Fruit fly (Drosophila melanogaster) whole organism, embryonic: ENCODE data around the gene CG3104.

Experiments used
- Adf1 ChIP-seq: fragments of 200-800 bp; sonication (Bioruptor generic); IDR thresholded peaks from 2 replicates; pipeline ENCODE4 v1.3.6; 2022; ENCODE audit warnings: missing biosample characterization, missing genetic modification characterization
- Atf3 ChIP-seq: fragments of 200-800 bp; sonication (Bioruptor generic); optimal IDR thresholded peaks from 3 replicates; lab custom pipeline; 2016; ENCODE audit warnings: missing biosample characterization, missing genetic modification characterization
- Awh ChIP-seq: fragments of 200-800 bp; sonication (Bioruptor generic); IDR thresholded peaks from 2 replicates; pipeline ENCODE4, ENCODE4 v1.3.6; 2022; ENCODE audit warnings: missing biosample characterization, missing genetic modification characterization
- Blimp-1 ChIP-seq: fragments of 200-800 bp; sonication (Bioruptor generic); optimal IDR thresholded peaks from 3 replicates; lab custom pipeline; 2018; ENCODE audit warnings: missing biosample characterization, missing genetic modification characterization, mild to moderate bottlenecking, moderate library complexity, missing genetic modification reagents
- CG10274 ChIP-seq: fragments of 200-800 bp; sonication (Bioruptor generic); optimal IDR thresholded peaks from 3 replicates; lab custom pipeline; 2017; ENCODE audit warnings: missing biosample characterization, mild to moderate bottlenecking, missing genetic modification characterization
- CG10543 ChIP-seq: fragments of 200-800 bp; sonication (Bioruptor generic); optimal IDR thresholded peaks from 3 replicates; lab custom pipeline; 2017; ENCODE audit warnings: missing biosample characterization, mild to moderate bottlenecking, missing genetic modification characterization, moderate library complexity
- CG12659 ChIP-seq: fragments of 200-800 bp; sonication (Bioruptor generic); optimal IDR thresholded peaks from 3 replicates; lab custom pipeline; 2017; ENCODE audit warnings: mild to moderate bottlenecking, missing biosample characterization, missing genetic modification reagents, missing genetic modification characterization
- CG12769 ChIP-seq: fragments of 200-800 bp; sonication (Bioruptor generic); optimal IDR thresholded peaks from 2 replicates; lab custom pipeline; 2019; ENCODE audit warnings: missing biosample characterization, mild to moderate bottlenecking, missing genetic modification characterization, moderate library complexity
- CG13624 ChIP-seq: fragments of 200-800 bp; sonication (Bioruptor generic); optimal IDR thresholded peaks from 2 replicates; lab custom pipeline; 2016; ENCODE audit warnings: missing biosample characterization, missing genetic modification characterization
- CG15696 ChIP-seq: fragments of 200-800 bp; sonication (Bioruptor generic); optimal IDR thresholded peaks from 2 replicates; lab custom pipeline; 2019; ENCODE audit warnings: missing biosample characterization, mild to moderate bottlenecking, missing genetic modification characterization, moderate library complexity
- CG17385 ChIP-seq: fragments of 200-800 bp; sonication (Bioruptor generic); optimal IDR thresholded peaks from 3 replicates; lab custom pipeline; 2018; ENCODE audit warnings: missing biosample characterization, mild to moderate bottlenecking, missing genetic modification characterization
- CG2199 ChIP-seq: fragments of 200-800 bp; sonication (Bioruptor generic); IDR thresholded peaks from 3 replicates; pipeline ENCODE4 v1.3.6; 2022; ENCODE audit warnings: missing biosample characterization, missing genetic modification characterization
- CG2202 ChIP-seq: fragments of 200-800 bp; sonication (Bioruptor generic); optimal IDR thresholded peaks from 2 replicates; lab custom pipeline; 2018; ENCODE audit warnings: missing biosample characterization, mild to moderate bottlenecking, missing genetic modification characterization
- CG32772 ChIP-seq: fragments of 200-800 bp; sonication (Bioruptor generic); IDR thresholded peaks from 2 replicates; pipeline ENCODE4 v1.3.6; 2022; ENCODE audit warnings: missing biosample characterization, missing genetic modification characterization
- CG42726 ChIP-seq: fragments of 200-800 bp; sonication (Bioruptor generic); IDR thresholded peaks from 2 replicates; pipeline ENCODE4 v1.3.6; 2022; ENCODE audit warnings: missing biosample characterization, missing genetic modification characterization; ENCODE audit not compliant: partially characterized antibody
- CG43689 ChIP-seq: fragments of 200-800 bp; sonication (Bioruptor generic); IDR thresholded peaks from 2 replicates; pipeline ENCODE4 v1.3.6; 2022; ENCODE audit warnings: missing biosample characterization, missing genetic modification characterization
- CG7963 ChIP-seq: fragments of 200-800 bp; sonication (Bioruptor generic); IDR thresholded peaks from 3 replicates; pipeline ENCODE4 v1.3.6; 2022; ENCODE audit warnings: missing biosample characterization, missing genetic modification characterization; ENCODE audit not compliant: partially characterized antibody
- CG7987 ChIP-seq: fragments of 200-800 bp; sonication (Bioruptor generic); optimal IDR thresholded peaks from 2 replicates; lab custom pipeline; 2018; ENCODE audit warnings: missing biosample characterization, mild to moderate bottlenecking, missing genetic modification characterization, moderate library complexity
- CG8281 ChIP-seq: fragments of 200-800 bp; sonication (Bioruptor generic); optimal IDR thresholded peaks from 2 replicates; lab custom pipeline; 2018; ENCODE audit warnings: missing biosample characterization, mild to moderate bottlenecking, missing genetic modification characterization, moderate library complexity
- CTCF ChIP-seq: fragments of 200-800 bp; sonication (Bioruptor generic); optimal IDR thresholded peaks from 2 replicates; lab custom pipeline; 2017; ENCODE audit warnings: missing biosample characterization, mild to moderate bottlenecking, missing genetic modification characterization, moderate library complexity
- Camta ChIP-seq: fragments of 200-800 bp; sonication (Bioruptor generic); optimal IDR thresholded peaks from 2 replicates; lab custom pipeline; 2016; ENCODE audit warnings: missing biosample characterization, missing genetic modification characterization
- Dbx ChIP-seq: fragments of 200-800 bp; sonication (Bioruptor generic); IDR thresholded peaks from 3 replicates; pipeline ENCODE4 v1.3.6; 2022; ENCODE audit warnings: missing biosample characterization, missing genetic modification characterization
- Gsc ChIP-seq: fragments of 200-800 bp; sonication (Bioruptor generic); IDR thresholded peaks from 2 replicates; pipeline ENCODE4 v1.3.6; 2022; ENCODE audit warnings: missing biosample characterization, missing genetic modification characterization
- HLH3B ChIP-seq: fragments of 200-800 bp; sonication (Bioruptor generic); IDR thresholded peaks from 2 replicates; pipeline ENCODE4 v1.3.6; 2022; ENCODE audit warnings: missing biosample characterization, missing genetic modification characterization
- Hr51 ChIP-seq, 2 experiments: fragments of 200-800 bp; sonication (Bioruptor generic); optimal IDR thresholded peaks; 2 replicates in 1 of 2; 3 replicates in 1 of 2; lab custom pipeline; 2016 to 2018; ENCODE audit warnings: missing biosample characterization in 2 of 2, missing genetic modification characterization in 2 of 2, mild to moderate bottlenecking in 1 of 2, moderate library complexity in 1 of 2
- MBD-R2 ChIP-seq: fragments of 200-800 bp; sonication (Bioruptor generic); IDR thresholded peaks from 2 replicates; pipeline ENCODE4 v1.3.6; 2022; ENCODE audit warnings: missing biosample characterization, missing genetic modification characterization
- MESR4 ChIP-seq: fragments of 200-800 bp; sonication (Bioruptor generic); optimal IDR thresholded peaks from 2 replicates; lab custom pipeline; 2018; ENCODE audit warnings: missing biosample characterization, mild to moderate bottlenecking, missing genetic modification characterization, moderate library complexity
- Med ChIP-seq: fragments of 200-800 bp; sonication (Bioruptor generic); peaks from one replicate; lab custom pipeline; 2016; ENCODE audit warnings: missing biosample characterization, missing genetic modification characterization, mild to moderate bottlenecking, inconsistent platforms, moderate library complexity
- NFAT ChIP-seq: fragments of 200-800 bp; sonication (Bioruptor generic); IDR thresholded peaks from 2 replicates; pipeline ENCODE4 v1.3.6; 2022; ENCODE audit warnings: missing biosample characterization, missing genetic modification characterization
- NK7.1 ChIP-seq: fragments of 200-800 bp; sonication (Bioruptor generic); optimal IDR thresholded peaks from 3 replicates; lab custom pipeline; 2016; ENCODE audit warnings: missing biosample characterization, missing genetic modification characterization
- Optix ChIP-seq: fragments of 200-800 bp; sonication (Bioruptor generic); IDR thresholded peaks from 3 replicates; pipeline ENCODE4 v1.3.6; 2022; ENCODE audit warnings: missing biosample characterization, missing genetic modification characterization
- abd-A ChIP-seq: fragments of 200-800 bp; sonication (Bioruptor generic); optimal IDR thresholded peaks from 3 replicates; lab custom pipeline; 2019; ENCODE audit warnings: missing biosample characterization, mild to moderate bottlenecking, missing genetic modification characterization, moderate library complexity
- al ChIP-seq: fragments of 200-800 bp; sonication (Bioruptor generic); IDR thresholded peaks from 2 replicates; pipeline ENCODE4 v1.3.6; 2022; ENCODE audit warnings: missing biosample characterization, missing genetic modification characterization
- ash1 ChIP-seq: fragments of 200-800 bp; sonication (Bioruptor generic); optimal IDR thresholded peaks from 2 replicates; lab custom pipeline; 2018; ENCODE audit warnings: missing biosample characterization, mild to moderate bottlenecking, missing genetic modification characterization
- bsh ChIP-seq, 2 experiments: fragments of 200-800 bp; sonication (Bioruptor generic); optimal IDR thresholded peaks; 2 replicates each; lab custom pipeline; 2017 to 2018; ENCODE audit warnings: mild to moderate bottlenecking in 2 of 2, missing biosample characterization in 2 of 2, missing genetic modification characterization in 2 of 2, moderate library complexity in 1 of 2
- btn ChIP-seq: fragments of 200-800 bp; sonication (Bioruptor generic); optimal IDR thresholded peaks from 2 replicates; lab custom pipeline; 2016; ENCODE audit warnings: missing biosample characterization, missing genetic modification characterization
- crp ChIP-seq, 2 experiments: fragments of 200-800 bp; sonication (Bioruptor generic); optimal IDR thresholded peaks; 2 replicates in 1 of 2; 3 replicates in 1 of 2; lab custom pipeline; 2017; ENCODE audit warnings: missing biosample characterization in 2 of 2, missing genetic modification characterization in 2 of 2, mild to moderate bottlenecking in 1 of 2, moderate library complexity in 1 of 2
- danr ChIP-seq: fragments of 200-800 bp; sonication (Bioruptor generic); IDR thresholded peaks from 2 replicates; pipeline ENCODE4 v1.3.6; 2022; ENCODE audit warnings: missing biosample characterization, missing genetic modification characterization
- disco-r ChIP-seq: fragments of 200-800 bp; sonication (Bioruptor generic); optimal IDR thresholded peaks from 2 replicates; lab custom pipeline; 2016; ENCODE audit warnings: missing biosample characterization, missing genetic modification characterization
- dmrt11E ChIP-seq: fragments of 200-800 bp; sonication (Bioruptor generic); optimal IDR thresholded peaks from 3 replicates; lab custom pipeline; 2018; ENCODE audit warnings: missing biosample characterization, mild to moderate bottlenecking, missing genetic modification characterization, moderate library complexity
- gro ChIP-seq: fragments of 200-800 bp; sonication (Bioruptor generic); optimal IDR thresholded peaks from 2 replicates; lab custom pipeline; 2016; ENCODE audit warnings: missing biosample characterization, missing genetic modification characterization
- lov ChIP-seq, 2 experiments: fragments of 200-800 bp in 1 of 2; fragments of >200 bp in 1 of 2; sonication (Bioruptor generic) in 1 of 2; IDR thresholded peaks in 1 of 2; optimal IDR thresholded peaks in 1 of 2; 2 replicates in 1 of 2; 3 replicates in 1 of 2; pipeline versions ENCODE4 v1.3.6 to Lab custom; 2017 to 2022; ENCODE audit warnings: missing biosample characterization in 1 of 2, missing genetic modification characterization in 1 of 2
- sima ChIP-seq: fragments of 200-800 bp; sonication (Bioruptor generic); optimal IDR thresholded peaks from 2 replicates; lab custom pipeline; 2016; ENCODE audit warnings: missing biosample characterization, missing genetic modification characterization
- slou ChIP-seq: fragments of 200-800 bp; sonication (Bioruptor generic); optimal IDR thresholded peaks from 3 replicates; lab custom pipeline; 2016; ENCODE audit warnings: missing biosample characterization, missing genetic modification characterization
- sna ChIP-seq: fragments of 200-800 bp; sonication (Bioruptor generic); IDR thresholded peaks from 2 replicates; pipeline ENCODE4 v1.3.6; 2022; ENCODE audit warnings: missing biosample characterization, missing genetic modification characterization; ENCODE audit not compliant: partially characterized antibody
- ssp ChIP-seq: fragments of 200-800 bp; sonication (Bioruptor generic); IDR thresholded peaks from 2 replicates; pipeline ENCODE4 v1.3.6; 2022; ENCODE audit warnings: missing biosample characterization, missing genetic modification characterization
- stc ChIP-seq: fragments of 200-800 bp; sonication (Bioruptor generic); IDR thresholded peaks from 2 replicates; pipeline ENCODE4 v1.3.6; 2022; ENCODE audit warnings: missing biosample characterization, missing genetic modification characterization
- tap ChIP-seq: fragments of 200-800 bp; optimal IDR thresholded peaks from 3 replicates; lab custom pipeline; 2019; ENCODE audit warnings: missing biosample characterization, mild to moderate bottlenecking, missing genetic modification characterization, moderate library complexity
- toy ChIP-seq: fragments of 200-800 bp; sonication (Bioruptor generic); IDR thresholded peaks from 2 replicates; pipeline ENCODE4 v1.3.6; 2022; ENCODE audit warnings: missing biosample characterization, missing genetic modification characterization
- wdn ChIP-seq: fragments of 200-800 bp; sonication (Bioruptor generic); IDR thresholded peaks from 2 replicates; pipeline ENCODE4 v1.3.6; 2022; ENCODE audit warnings: missing biosample characterization, missing genetic modification characterization

The CG3104 gene

dm6 chr2L:2804634-2805311, 50.8 kb downstream of the CG3104 start, which contains the start of gene daw (continued):
- TF ChIP-seq Dbx (GFP tag; lab: Robert Waterston, UW) (no peak), sima (GFP tag; lab: Kevin White, UChicago) (no peak), gro (GFP tag; lab: Kevin White, UChicago) (peak; percentile 21), HLH3B (no peak), CG15696 (no peak), CG7963 (GFP tag; lab: Robert Waterston, UW) (no peak), CG43689 (GFP tag; lab: Robert Waterston, UW) (no peak), CG12769 (tag; lab: Kevin White, UChicago) (peak; percentile 68), CG2202 (no peak), tap (no peak), CG10543 (peak; percentile 52), MBD-R2 (GFP tag; lab: Robert Waterston, UW) (no peak; the same call in 1 of the 2 replicates), toy (GFP tag; lab: Robert Waterston, UW) (no peak), CG8281 (tag; lab: Kevin White, UChicago) (no peak), abd-A (tag; lab: Kevin White, UChicago) (no peak), CG32772 (GFP tag; lab: Robert Waterston, UW) (no peak), CG42726 (GFP tag; lab: Robert Waterston, UW) (no peak), btn (no peak), Camta (GFP tag; lab: Kevin White, UChicago) (no peak), crp (GFP tag; optimal IDR thresholded peaks at IDR 0.05; lab: Kevin White, UChicago) (no peak), dmrt11E (no peak), Gsc (GFP tag; lab: Robert Waterston, UW) (no peak), stc (no peak), bsh (GFP tag; optimal IDR thresholded peaks at IDR 0.05; lab: Kevin White, UChicago) (peak in 1 of 2 experiments; percentile 77), Hr51 (GFP tag; optimal IDR thresholded peaks at IDR 0.05; lab: Kevin White, UChicago) (no peak), CG17385 (GFP tag; lab: Kevin White, UChicago) (no peak), NFAT (GFP tag; lab: Robert Waterston, UW) (peak; percentile 25; the same call in 1 of the 2 replicates), lov (optimal IDR thresholded peaks at IDR 0.05; lab: Kevin White, UChicago) (no peak), lov (GFP tag; IDR thresholded peaks at IDR 0.05; lab: Robert Waterston, UW) (no peak), MESR4 (GFP tag; lab: Kevin White, UChicago) (no peak), Awh (no peak), danr (GFP tag; lab: Robert Waterston, UW) (no peak), CG13624 (peak; percentile 81), disco-r (GFP tag; lab: Kevin White, UChicago) (no peak), Atf3 (GFP tag; lab: Kevin White, UChicago) (no peak), CG7987 (GFP tag; lab: Kevin White, UChicago) (no peak), CTCF (GFP tag; lab: Kevin White, UChicago) (no peak), CG10274 (GFP tag; lab: Kevin White, UChicago) (no peak), CG2199 (peak; percentile 96), Optix (GFP tag; lab: Robert Waterston, UW) (no peak), CG12659 (GFP tag; lab: Kevin White, UChicago) (no peak), Blimp-1 (peak; percentile 26), ash1 (no peak), Adf1 (GFP tag; lab: Robert Waterston, UW) (peak; percentile 49; the same call in 1 of the 2 replicates), sna (peak; percentile 56; the same call in 1 of the 2 replicates), slou (GFP tag; lab: Kevin White, UChicago) (no peak), Med (GFP tag; lab: Kevin White, UChicago) (peak; percentile 60), al (no peak), NK7.1 (no peak), ssp (GFP tag; lab: Robert Waterston, UW) (no peak), wdn (GFP tag; lab: Robert Waterston, UW) (no peak)
